Worm (Caenorhabditis elegans) whole organism, young adult: ENCODE data around the gene ZK930.4.

Source experiments
- B0019.2 ChIP-seq: fragments of 200-800 bp; sonication (Bioruptor generic); conservative IDR thresholded peaks from 2 replicates; pipeline ENCODE4 v1.3.6; 2022; ENCODE audit warnings: missing genetic modification reagents, missing genetic modification characterization, missing compliant biosample characterization
- D2030.7 ChIP-seq: fragments of 200-800 bp; sonication (Bioruptor generic); IDR thresholded peaks from 2 replicates; pipeline ENCODE4 v1.3.6; 2022; ENCODE audit warnings: missing genetic modification reagents, missing genetic modification characterization, missing compliant biosample characterization
- F49E8.2 ChIP-seq: sonication (generic microtip); optimal IDR thresholded peaks from 3 replicates; lab custom pipeline; 2017; ENCODE audit warnings: missing genetic modification characterization, mild to moderate bottlenecking, missing compliant biosample characterization, antibody characterized with exemption, moderate library complexity; ENCODE audit not compliant: insufficient read depth
- Y53F4B.3 ChIP-seq: fragments of 200-800 bp; sonication (Bioruptor generic); IDR thresholded peaks from 2 replicates; pipeline ENCODE4 v1.3.6; 2022; ENCODE audit warnings: missing genetic modification reagents, missing genetic modification characterization, missing compliant biosample characterization
- ZK185.1 ChIP-seq: sonication (generic microtip); optimal IDR thresholded peaks from 2 replicates; lab custom pipeline; 2016; ENCODE audit warnings: mild to moderate bottlenecking, missing genetic modification characterization, missing compliant biosample characterization; ENCODE audit not compliant: poor library complexity, severe bottlenecking
- akir-1 ChIP-seq: fragments of 200-800 bp; sonication (Bioruptor generic); optimal IDR thresholded peaks from 2 replicates; lab custom pipeline; 2018; ENCODE audit warnings: mild to moderate bottlenecking, missing genetic modification characterization, moderate library complexity, missing compliant biosample characterization
- ceh-58 ChIP-seq: fragments of 200-800 bp; sonication (Bioruptor generic); IDR thresholded peaks from 2 replicates; pipeline ENCODE4 v1.3.6; 2022; ENCODE audit warnings: missing genetic modification characterization, missing compliant biosample characterization
- ceh-79 ChIP-seq: sonication (generic microtip); optimal IDR thresholded peaks from 2 replicates; lab custom pipeline; 2017; ENCODE audit warnings: mild to moderate bottlenecking, missing genetic modification characterization, missing compliant biosample characterization
- ceh-91 ChIP-seq: fragments of 200-800 bp; sonication (Bioruptor generic); IDR thresholded peaks from 2 replicates; pipeline ENCODE4 v1.3.6; 2022; ENCODE audit warnings: missing genetic modification reagents, missing genetic modification characterization, missing compliant biosample characterization
- dpff-1 ChIP-seq: sonication (generic microtip); optimal IDR thresholded peaks from 2 replicates; lab custom pipeline; 2017; ENCODE audit warnings: mild to moderate bottlenecking, missing genetic modification characterization, missing compliant biosample characterization
- egrh-3 ChIP-seq: fragments of 200-800 bp; sonication (Bioruptor generic); IDR thresholded peaks from 2 replicates; pipeline ENCODE4 v1.3.6; 2022; ENCODE audit warnings: missing genetic modification reagents, missing genetic modification characterization, missing compliant biosample characterization
- fkh-3 ChIP-seq: sonication (generic microtip); optimal IDR thresholded peaks from 2 replicates; lab custom pipeline; 2016; ENCODE audit warnings: mild to moderate bottlenecking, missing genetic modification characterization, missing compliant biosample characterization
- hsf-1 ChIP-seq: fragments of 200-800 bp; sonication (Bioruptor generic); IDR thresholded peaks from 2 replicates; pipeline ENCODE4 v1.3.6; 2022; ENCODE audit warnings: missing genetic modification reagents, missing genetic modification characterization, missing compliant biosample characterization
- let-526 ChIP-seq: fragments of 200-800 bp; sonication (Bioruptor generic); IDR thresholded peaks from 2 replicates; pipeline ENCODE4 v1.3.6; 2022; ENCODE audit warnings: missing genetic modification reagents, missing genetic modification characterization, missing compliant biosample characterization
- mcd-1 ChIP-seq: fragments of 200-800 bp; sonication (Bioruptor generic); IDR thresholded peaks from 2 replicates; pipeline ENCODE4 v1.3.6; 2022; ENCODE audit warnings: missing genetic modification reagents, missing genetic modification characterization, missing compliant biosample characterization
- mes-4 ChIP-seq: sonication (generic microtip); optimal IDR thresholded peaks from 2 replicates; lab custom pipeline; 2016; ENCODE audit warnings: missing genotype, missing genetic modification characterization, missing compliant biosample characterization
- pha-4 ChIP-seq: fragments of 150-350 bp; sonication (generic microtip); optimal IDR thresholded peaks from 2 replicates; lab custom pipeline; 2014; ENCODE audit warnings: missing biosample characterization, missing genetic modification reagents, missing genetic modification characterization
- rcor-1 ChIP-seq: fragments of 200-800 bp; sonication (Bioruptor generic); IDR thresholded peaks from 2 replicates; pipeline ENCODE4 v1.3.6; 2022; ENCODE audit warnings: missing genetic modification reagents, missing genetic modification characterization, missing compliant biosample characterization
- rec-8 ChIP-seq, 2 experiments: sonication (generic microtip); optimal IDR thresholded peaks; 2 replicates each; lab custom pipeline; 2016; ENCODE audit warnings: mild to moderate bottlenecking in 2 of 2, missing genetic modification characterization in 2 of 2, missing genetic modification reagents in 2 of 2, missing genotype in 2 of 2, missing biosample characterization in 1 of 2, missing compliant biosample characterization in 1 of 2, moderate library complexity in 1 of 2
- snpc-1.3 ChIP-seq: sonication (generic microtip); optimal IDR thresholded peaks from 2 replicates; lab custom pipeline; 2017; ENCODE audit warnings: missing genetic modification characterization, mild to moderate bottlenecking, missing compliant biosample characterization, antibody characterized with exemption, moderate library complexity, missing genotype, missing genetic modification reagents; ENCODE audit not compliant: insufficient read depth
- ztf-18 ChIP-seq: sonication (generic microtip); optimal IDR thresholded peaks from 2 replicates; lab custom pipeline; 2016; ENCODE audit warnings: missing genotype, mild to moderate bottlenecking, missing genetic modification characterization, missing compliant biosample characterization
- ztf-26 ChIP-seq: sonication (generic microtip); optimal IDR thresholded peaks from 2 replicates; lab custom pipeline; 2017; ENCODE audit warnings: missing genetic modification characterization, missing compliant biosample characterization
- ztf-28 ChIP-seq: fragments of 200-800 bp; sonication (Bioruptor generic); IDR thresholded peaks from 2 replicates; pipeline ENCODE4 v1.3.6; 2022; ENCODE audit warnings: missing genetic modification reagents, missing genetic modification characterization, missing compliant biosample characterization
- ztf-3 ChIP-seq: fragments of 200-800 bp; sonication (Bioruptor generic); optimal IDR thresholded peaks from 2 replicates; lab custom pipeline; 2018; ENCODE audit warnings: mild to moderate bottlenecking, missing genetic modification characterization, missing compliant biosample characterization

The ZK930.4 gene

DNA sequence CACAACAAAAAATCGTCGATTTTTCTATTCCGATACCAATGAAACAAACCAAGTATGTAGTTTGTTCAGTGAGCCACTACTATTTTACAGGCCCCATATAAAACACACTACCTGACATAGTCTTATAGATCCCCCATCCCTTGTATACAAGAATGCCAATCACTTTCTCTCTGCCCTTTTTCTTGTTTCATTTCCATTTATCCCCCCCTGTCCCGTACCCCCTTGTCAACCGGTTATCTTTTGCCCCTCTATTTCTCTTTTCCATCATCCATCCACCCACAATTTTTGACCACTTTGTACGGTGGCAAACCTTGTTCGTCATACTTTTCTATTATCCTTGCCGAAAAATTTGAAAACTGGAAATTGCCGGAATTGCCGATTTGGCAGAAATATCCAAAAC lies 46.6 kb downstream of the ZK930.4 start (continued):
- TF ChIP-seq ceh-58 (GFP tag; lab: Robert Waterston, UW) (no peak), rec-8 (tag; optimal IDR thresholded peaks at IDR 0.05; lab: Kevin White, UChicago) (no peak)

DNA sequence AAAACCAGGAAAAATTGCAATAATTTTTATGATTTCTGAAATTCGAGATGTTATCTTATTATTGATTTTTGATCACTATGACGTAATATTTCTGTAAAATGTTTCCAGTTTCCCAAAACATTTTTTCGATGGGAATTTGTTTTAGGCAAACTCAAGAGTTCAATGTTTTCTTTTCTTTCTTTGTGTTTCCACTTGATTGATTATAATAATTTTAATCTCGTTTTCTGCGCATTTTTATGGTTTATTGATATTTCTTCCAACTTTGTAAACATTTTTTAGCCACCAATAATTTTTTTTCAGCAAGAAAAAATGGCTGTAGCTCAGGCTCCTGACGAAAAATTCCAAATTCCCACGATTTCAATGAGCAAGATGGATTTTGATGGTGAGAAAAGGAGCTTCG lies 47.9 kb downstream of the ZK930.4 start, which contains the start of gene W03C9.6:
TSS of gene W03C9.6 (plus strand) at position 301 of the 400 bp plus-strand sequence.
- TF ChIP-seq pha-4 (tag; lab: Kevin White, UChicago): no peak
- TF ChIP-seq ceh-79 (tag; lab: Kevin White, UChicago): no peak
- TF ChIP-seq rec-8 (tag; optimal IDR thresholded peaks at IDR 0.05; lab: Kevin White, UChicago): no peak
- TF ChIP-seq ceh-91 (GFP tag; lab: Robert Waterston, UW): no peak
- TF ChIP-seq ztf-3 (GFP tag; lab: Kevin White, UChicago): no peak
- TF ChIP-seq akir-1: no peak
- TF ChIP-seq ZK185.1 (tag; lab: Kevin White, UChicago): no peak
- TF ChIP-seq Y53F4B.3: no peak
- no peak for TF ChIP-seq B0019.2 (GFP tag; lab: Robert Waterston, UW)
- TF ChIP-seq mcd-1: no peak
- TF ChIP-seq, all 124 proteins: peak for 0

ce11 chrII:11954811-11955210 lies 48.5 kb downstream of the ZK930.4 start:
- TF ChIP-seq ztf-26 (tag; lab: Kevin White, UChicago) (no peak), mes-4 (tag; lab: Kevin White, UChicago) (no peak), ztf-18 (tag; lab: Kevin White, UChicago) (no peak), egrh-3 (GFP tag; lab: Robert Waterston, UW) (no peak), hsf-1 (GFP tag; lab: Robert Waterston, UW) (no peak), ztf-28 (GFP tag; lab: Robert Waterston, UW) (no peak), D2030.7 (GFP tag; lab: Robert Waterston, UW) (no peak), F49E8.2 (tag; lab: Kevin White, UChicago) (no peak), rcor-1 (GFP tag; lab: Robert Waterston, UW) (no peak), fkh-3 (tag; lab: Kevin White, UChicago) (no peak), dpff-1 (tag; lab: Kevin White, UChicago) (no peak), let-526 (no peak), snpc-1.3 (tag; lab: Kevin White, UChicago) (no peak)
